Fruit fly (Drosophila melanogaster): ENCODE results near the gene Sld5.

- no peak for TF ChIP-seq kay (GFP tag; ENCODE audit: borderline replicate concordance)
- TF ChIP-seq CG7101 (tag; optimal IDR thresholded peaks at IDR 0.05): no peak
- TF ChIP-seq CG14711 (tag; optimal IDR thresholded peaks at IDR 0.05): no peak
- no peak for TF ChIP-seq Clk (GFP tag; optimal IDR thresholded peaks at IDR 0.05)
- no peak for TF ChIP-seq tj (GFP tag; optimal IDR thresholded peaks at IDR 0.05)
- TF ChIP-seq bab1 (GFP tag; optimal IDR thresholded peaks at IDR 0.05): no peak
- no peak for TF ChIP-seq CG11617 (GFP tag; optimal IDR thresholded peaks at IDR 0.05)
- TF ChIP-seq ovo (GFP tag; optimal IDR thresholded peaks at IDR 0.05): no peak
Observed at dm6 chr3R:26030562-26030961, 25.8 kb downstream of the Sld5 start.

Data from whole organism, adult.